Worm (Caenorhabditis elegans) whole organism, L1 larva: ENCODE measurements around the gene nlp-47.

Source experiments
- C16A3.4 ChIP-seq: fragments of 150-350 bp; optimal IDR thresholded peaks from 2 replicates; lab custom pipeline; 2014; ENCODE audit warnings: missing biosample characterization, missing genetic modification characterization
- C34B4.2 ChIP-seq: sonication (generic microtip); optimal IDR thresholded peaks from 2 replicates; lab custom pipeline; 2017; ENCODE audit warnings: mild to moderate bottlenecking, missing genetic modification characterization, missing compliant biosample characterization
- F16B12.6 ChIP-seq: fragments of 150-350 bp; optimal IDR thresholded peaks from 2 replicates; lab custom pipeline; 2014; ENCODE audit warnings: missing biosample characterization, missing genetic modification characterization
- Y116A8C.19 ChIP-seq: sonication (generic microtip); optimal IDR thresholded peaks from 2 replicates; lab custom pipeline; 2016; ENCODE audit warnings: missing compliant biosample characterization, missing genetic modification characterization, borderline replicate concordance
- blmp-1 ChIP-seq: fragments of 150-350 bp; optimal IDR thresholded peaks from 2 replicates; lab custom pipeline; 2014; ENCODE audit warnings: missing biosample characterization, missing genetic modification characterization
- ces-1 ChIP-seq: fragments of 150-350 bp; optimal IDR thresholded peaks from 2 replicates; lab custom pipeline; 2014; ENCODE audit warnings: missing biosample characterization, missing genetic modification reagents, missing genetic modification characterization
- dpl-1 ChIP-seq, 3 experiments: fragments of 150-350 bp in 2 of 3; sonication (generic microtip) in 1 of 3; optimal IDR thresholded peaks; 2 replicates each; lab custom pipeline; 2014 to 2017; ENCODE audit warnings: missing biosample characterization in 3 of 3, missing genetic modification characterization in 3 of 3, missing genetic modification reagents in 3 of 3
- efl-1 ChIP-seq, 4 experiments: fragments of 150-350 bp; optimal IDR thresholded peaks in 3 of 4; peaks in 1 of 4; 1 replicate in 1 of 4; 2 replicates in 3 of 4; lab custom pipeline; 2014; ENCODE audit warnings: missing biosample characterization in 2 of 4, missing genetic modification characterization in 2 of 4, missing genetic modification reagents in 2 of 4
- egl-13 ChIP-seq: sonication (generic microtip); optimal IDR thresholded peaks from 2 replicates; lab custom pipeline; 2016; ENCODE audit warnings: missing genotype, missing genetic modification reagents, missing genetic modification characterization, missing compliant biosample characterization
- ets-5 ChIP-seq: fragments of 200-800 bp; sonication (Bioruptor generic); IDR thresholded peaks from 2 replicates; pipeline ENCODE4 v1.3.6; 2022; ENCODE audit warnings: missing genetic modification characterization, missing compliant biosample characterization
- fkh-4 ChIP-seq: sonication (generic microtip); optimal IDR thresholded peaks from 2 replicates; lab custom pipeline; 2016; ENCODE audit warnings: missing compliant biosample characterization, missing genetic modification characterization, borderline replicate concordance
- fkh-8 ChIP-seq: sonication (generic microtip); optimal IDR thresholded peaks from 2 replicates; lab custom pipeline; 2016; ENCODE audit warnings: mild to moderate bottlenecking, missing genetic modification characterization, missing compliant biosample characterization
- fos-1 ChIP-seq: fragments of 150-350 bp; optimal IDR thresholded peaks from 2 replicates; lab custom pipeline; 2014; ENCODE audit warnings: missing biosample characterization, missing genetic modification characterization
- grh-1 ChIP-seq: fragments of 200-800 bp; sonication (Bioruptor generic); IDR thresholded peaks from 2 replicates; pipeline ENCODE4 v1.3.6; 2022; ENCODE audit warnings: missing genetic modification reagents, missing genetic modification characterization, missing compliant biosample characterization
- hlh-17 ChIP-seq: fragments of 200-800 bp; sonication (Bioruptor generic); optimal IDR thresholded peaks from 2 replicates; lab custom pipeline; 2018; ENCODE audit warnings: missing genetic modification characterization, mild to moderate bottlenecking, missing compliant biosample characterization, moderate library complexity, borderline replicate concordance
- hlh-4 ChIP-seq: sonication (generic microtip); optimal IDR thresholded peaks from 2 replicates; lab custom pipeline; 2016; ENCODE audit warnings: mild to moderate bottlenecking, missing genetic modification characterization, missing compliant biosample characterization
- lin-14 ChIP-seq: fragments of 200-800 bp; sonication (Bioruptor generic); optimal IDR thresholded peaks from 2 replicates; lab custom pipeline; 2018; ENCODE audit warnings: mild to moderate bottlenecking, missing genetic modification characterization, moderate library complexity, missing compliant biosample characterization
- lin-15B ChIP-seq: fragments of 150-350 bp; sonication (generic microtip); optimal IDR thresholded peaks from 3 replicates; lab custom pipeline; 2014; ENCODE audit warnings: missing biosample characterization, missing genetic modification characterization
- lir-3 ChIP-seq: sonication (generic microtip); optimal IDR thresholded peaks from 2 replicates; lab custom pipeline; 2016; ENCODE audit warnings: mild to moderate bottlenecking, missing genetic modification characterization, moderate library complexity, missing compliant biosample characterization; ENCODE audit not compliant: poor library complexity
- lsy-2 ChIP-seq, 2 experiments: fragments of 150-350 bp; optimal IDR thresholded peaks; 2 replicates each; lab custom pipeline; 2014; ENCODE audit warnings: missing biosample characterization in 2 of 2, missing genetic modification characterization in 2 of 2
- mab-9 ChIP-seq: fragments of 200-800 bp; sonication (Bioruptor generic); IDR thresholded peaks from 2 replicates; pipeline ENCODE4 v1.3.6; 2022; ENCODE audit warnings: missing genetic modification reagents, missing genetic modification characterization, missing compliant biosample characterization
- mdl-1 ChIP-seq, 2 experiments: fragments of 150-350 bp; optimal IDR thresholded peaks; 2 replicates each; lab custom pipeline; 2014 to 2017; ENCODE audit warnings: missing biosample characterization in 2 of 2, missing genetic modification characterization in 2 of 2, inconsistent platforms in 1 of 2
- mep-1 ChIP-seq: fragments of 150-350 bp; optimal IDR thresholded peaks from 2 replicates; lab custom pipeline; 2014; ENCODE audit warnings: missing biosample characterization, missing genetic modification characterization
- nhr-12 ChIP-seq: sonication (generic microtip); optimal IDR thresholded peaks from 2 replicates; lab custom pipeline; 2017; ENCODE audit warnings: missing biosample characterization, missing genetic modification characterization
- nhr-28 ChIP-seq: fragments of 150-350 bp; optimal IDR thresholded peaks from 2 replicates; lab custom pipeline; 2014; ENCODE audit warnings: missing biosample characterization, missing genetic modification characterization
- nhr-47 ChIP-seq: sonication (generic microtip); optimal IDR thresholded peaks from 2 replicates; lab custom pipeline; 2016; ENCODE audit warnings: mild to moderate bottlenecking, missing genetic modification characterization, moderate library complexity, missing compliant biosample characterization
- nhr-71 ChIP-seq: sonication (generic microtip); optimal IDR thresholded peaks from 2 replicates; lab custom pipeline; 2016; ENCODE audit warnings: mild to moderate bottlenecking, missing genetic modification characterization, moderate library complexity, missing compliant biosample characterization
- nhr-84 ChIP-seq: sonication (generic microtip); optimal IDR thresholded peaks from 2 replicates; lab custom pipeline; 2017; ENCODE audit warnings: missing biosample characterization, missing genetic modification characterization
- nhr-85 ChIP-seq: sonication (generic microtip); peaks from one replicate; lab custom pipeline; 2016; ENCODE audit warnings: missing genetic modification characterization, inconsistent platforms, missing compliant biosample characterization
- nhr-90 ChIP-seq: sonication (generic microtip); optimal IDR thresholded peaks from 2 replicates; lab custom pipeline; 2016; ENCODE audit warnings: mild to moderate bottlenecking, missing genetic modification characterization, missing compliant biosample characterization; ENCODE audit not compliant: poor library complexity
- pag-3 ChIP-seq: sonication (generic microtip); optimal IDR thresholded peaks from 2 replicates; lab custom pipeline; 2017; ENCODE audit warnings: missing genetic modification characterization, mild to moderate bottlenecking, missing compliant biosample characterization, antibody characterized with exemption, borderline replicate concordance; ENCODE audit not compliant: insufficient read depth
- pax-3 ChIP-seq: fragments of 200-800 bp; sonication (Bioruptor generic); optimal IDR thresholded peaks from 2 replicates; lab custom pipeline; 2018; ENCODE audit warnings: mild to moderate bottlenecking, missing genetic modification characterization, moderate library complexity, missing compliant biosample characterization
- rnt-1 ChIP-seq: sonication (generic microtip); optimal IDR thresholded peaks from 2 replicates; lab custom pipeline; 2016; ENCODE audit warnings: mild to moderate bottlenecking, missing genetic modification characterization, moderate library complexity, missing compliant biosample characterization
- snu-23 ChIP-seq: sonication (generic microtip); optimal IDR thresholded peaks from 2 replicates; lab custom pipeline; 2016; ENCODE audit warnings: missing genetic modification characterization, missing compliant biosample characterization
- sox-4 ChIP-seq: sonication (generic microtip); optimal IDR thresholded peaks from 2 replicates; lab custom pipeline; 2016; ENCODE audit warnings: missing genetic modification characterization, missing compliant biosample characterization
- sup-37 ChIP-seq: fragments of 200-800 bp; sonication (Bioruptor generic); optimal IDR thresholded peaks from 2 replicates; lab custom pipeline; 2018; ENCODE audit warnings: mild to moderate bottlenecking, missing genetic modification characterization, missing compliant biosample characterization
- swsn-7 ChIP-seq: sonication (generic microtip); optimal IDR thresholded peaks from 2 replicates; lab custom pipeline; 2016; ENCODE audit warnings: missing genetic modification characterization, missing compliant biosample characterization
- tlp-1 ChIP-seq: fragments of 150-350 bp; optimal IDR thresholded peaks from 2 replicates; lab custom pipeline; 2014; ENCODE audit warnings: missing biosample characterization, missing genetic modification characterization
- unc-98 ChIP-seq: fragments of 200-800 bp; sonication (Bioruptor generic); IDR thresholded peaks from 2 replicates; pipeline ENCODE4 v1.3.6; 2022; ENCODE audit warnings: missing genetic modification characterization, missing compliant biosample characterization
- zip-4 ChIP-seq: fragments of 200-800 bp; sonication (Bioruptor generic); optimal IDR thresholded peaks from 2 replicates; lab custom pipeline; 2018; ENCODE audit warnings: mild to moderate bottlenecking, missing genetic modification characterization, moderate library complexity, missing compliant biosample characterization
- ztf-11 ChIP-seq, 2 experiments: sonication (generic microtip); optimal IDR thresholded peaks; 2 replicates each; lab custom pipeline; 2016 to 2017; ENCODE audit warnings: missing genetic modification characterization in 2 of 2, missing biosample characterization in 1 of 2, missing compliant biosample characterization in 1 of 2
- ztf-4 ChIP-seq: fragments of 150-350 bp; optimal IDR thresholded peaks from 2 replicates; lab custom pipeline; 2014; ENCODE audit warnings: missing biosample characterization, missing genetic modification characterization

nlp-47 gene

DNA sequence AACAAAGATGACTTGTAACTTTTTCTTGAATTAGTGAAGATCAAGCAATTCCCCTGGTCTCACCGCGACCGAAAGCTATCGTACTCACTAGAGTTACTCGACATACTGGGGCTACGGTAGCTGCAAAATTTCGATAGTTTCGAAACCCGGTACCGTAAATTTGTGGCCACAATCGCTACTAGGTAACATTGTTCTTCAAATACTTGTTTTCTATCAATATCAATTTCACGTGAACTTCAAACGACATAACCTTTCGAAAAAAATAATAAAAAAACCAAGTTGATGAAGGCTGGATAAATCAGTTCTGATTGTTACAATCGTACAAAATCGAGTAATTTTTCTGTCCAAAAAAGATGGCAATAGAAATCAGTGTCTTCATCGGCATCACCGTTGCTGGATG lies 18.1 kb upstream of the nlp-47 start, which contains the start of gene F36H12.3:
F36H12.3 (plus strand) TSS at position 301 of the 400 bp plus-strand sequence.
- TF ChIP-seq ces-1 = no peak
- no peak for TF ChIP-seq hlh-4 (tag; lab: Kevin White, UChicago)
- no peak for TF ChIP-seq nhr-71 (tag; lab: Kevin White, UChicago)
- TF ChIP-seq zip-4 (GFP tag; lab: Kevin White, UChicago) = no peak
- TF ChIP-seq grh-1 (GFP tag; lab: Robert Waterston, UW) = no peak
- TF ChIP-seq nhr-47 (tag; lab: Kevin White, UChicago) = no peak
- no peak for TF ChIP-seq unc-98 (GFP tag; lab: Robert Waterston, UW)
- TF ChIP-seq dpl-1 (GFP tag; optimal IDR thresholded peaks at IDR 0.05; lab: Kevin White, UChicago) = no peak
- no peak for TF ChIP-seq fos-1 (tag; lab: Kevin White, UChicago)
- TF ChIP-seq fkh-4 (tag; lab: Kevin White, UChicago) = no peak
- no peak for TF ChIP-seq F16B12.6 (tag; lab: Kevin White, UChicago)
- no peak for TF ChIP-seq ztf-4 (tag; lab: Kevin White, UChicago)
- TF ChIP-seq blmp-1 (tag; lab: Kevin White, UChicago) = no peak
- TF ChIP-seq Y116A8C.19 (tag; lab: Kevin White, UChicago) = no peak
- TF ChIP-seq, all 84 proteins: peak for 0

DNA sequence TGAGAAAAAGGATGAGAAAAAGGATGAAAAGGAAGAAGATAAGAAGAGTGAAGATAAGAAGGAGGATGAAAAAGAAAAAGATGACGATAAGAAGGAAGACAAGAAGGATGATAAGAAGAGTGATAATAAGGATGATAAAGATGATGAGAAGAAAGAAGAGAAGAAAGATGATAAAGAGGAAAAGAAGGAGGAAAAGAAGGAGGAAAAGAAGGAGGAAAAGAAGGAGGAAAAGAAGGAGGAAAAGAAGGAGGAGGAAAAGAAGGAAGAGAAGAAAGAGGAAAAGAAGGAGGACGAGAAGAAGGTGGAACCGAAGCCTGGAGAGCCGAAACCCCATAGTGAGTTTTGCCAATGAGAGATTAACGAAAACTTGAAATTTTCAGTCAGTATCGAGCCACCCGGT lies 17.3 kb upstream of the nlp-47 start:
- TF ChIP-seq nhr-12 (tag; lab: Kevin White, UChicago) (no peak), C34B4.2 (no peak), lin-14 (GFP tag; lab: Kevin White, UChicago) (no peak), dpl-1 (GFP tag; optimal IDR thresholded peaks at IDR 0.05; lab: Kevin White, UChicago) (no peak), sup-37 (no peak), ces-1 (no peak), hlh-17 (no peak), efl-1 (optimal IDR thresholded peaks at IDR 0.05; lab: Kevin White, UChicago) (no peak), efl-1 (GFP tag; optimal IDR thresholded peaks at IDR 0.05 in 1 of 2; lab: Kevin White, UChicago) (no peak), tlp-1 (tag; lab: Kevin White, UChicago) (no peak), lin-15B (tag; lab: Kevin White, UChicago) (no peak), mep-1 (tag; lab: Kevin White, UChicago) (no peak), lsy-2 (tag; optimal IDR thresholded peaks at IDR 0.05; lab: Kevin White, UChicago) (no peak), egl-13 (tag; lab: Kevin White, UChicago) (no peak), Y116A8C.19 (tag; lab: Kevin White, UChicago) (no peak)

DNA sequence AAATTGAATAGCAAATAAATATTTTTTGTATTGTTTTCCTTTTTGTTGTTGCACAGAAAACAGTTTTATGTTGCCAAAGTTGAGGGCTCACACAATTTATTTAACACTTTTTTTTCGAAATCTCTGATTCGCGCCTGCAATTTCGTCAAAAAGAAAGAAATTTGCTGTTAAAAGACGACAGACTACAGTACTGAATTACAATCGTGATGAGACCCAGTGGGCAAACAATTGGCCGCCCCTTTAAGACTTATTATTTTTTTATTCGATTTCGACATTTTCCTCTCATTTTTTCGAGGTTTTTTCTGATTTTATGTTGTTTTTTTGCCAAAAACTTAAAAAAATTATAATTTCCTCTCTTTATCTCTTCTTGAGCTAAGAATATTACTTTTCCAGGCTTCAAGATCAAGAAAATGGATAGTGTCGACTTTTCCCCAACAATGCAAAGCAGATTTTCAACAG lies 16.5 kb upstream of the nlp-47 start, which contains the start of gene slfl-4:
slfl-4 (plus strand) TSS at position 409 of the 459 bp plus-strand sequence.
- no peak for TF ChIP-seq lsy-2 (tag; optimal IDR thresholded peaks at IDR 0.05; lab: Kevin White, UChicago)
- no peak for TF ChIP-seq ztf-11 (tag; optimal IDR thresholded peaks at IDR 0.05; lab: Kevin White, UChicago)
- no peak for TF ChIP-seq ets-5 (GFP tag; lab: Robert Waterston, UW)
- TF ChIP-seq, all 84 proteins: peak for 0

DNA sequence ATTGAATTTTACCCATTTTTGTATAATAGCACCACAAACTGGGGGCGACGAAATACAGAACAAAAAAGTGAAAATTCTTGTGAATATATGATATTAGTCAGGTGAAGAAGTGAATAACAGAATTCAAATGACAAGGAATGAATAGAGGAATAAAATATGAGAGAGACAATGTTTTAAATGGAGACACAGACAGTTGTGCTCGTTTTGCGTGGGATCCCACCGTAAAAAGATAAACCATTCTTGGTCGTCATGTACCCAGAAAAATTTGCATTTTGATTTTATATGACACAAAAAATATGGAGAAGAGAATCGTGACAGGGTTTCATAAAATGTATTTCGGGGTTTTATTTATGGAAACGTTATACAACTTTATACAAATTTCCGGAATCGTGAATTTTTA lies 12.9 kb upstream of the nlp-47 start, which contains the start of gene F36H12.17:
F36H12.17 (minus strand) TSS at position 101 of the 400 bp plus-strand sequence.
- TF ChIP-seq nhr-90 (tag; lab: Kevin White, UChicago) (no peak), rnt-1 (tag; lab: Kevin White, UChicago) (no peak), zip-4 (GFP tag; lab: Kevin White, UChicago) (no peak), pag-3 (tag; lab: Kevin White, UChicago) (no peak), mab-9 (GFP tag; lab: Robert Waterston, UW) (no peak)

DNA sequence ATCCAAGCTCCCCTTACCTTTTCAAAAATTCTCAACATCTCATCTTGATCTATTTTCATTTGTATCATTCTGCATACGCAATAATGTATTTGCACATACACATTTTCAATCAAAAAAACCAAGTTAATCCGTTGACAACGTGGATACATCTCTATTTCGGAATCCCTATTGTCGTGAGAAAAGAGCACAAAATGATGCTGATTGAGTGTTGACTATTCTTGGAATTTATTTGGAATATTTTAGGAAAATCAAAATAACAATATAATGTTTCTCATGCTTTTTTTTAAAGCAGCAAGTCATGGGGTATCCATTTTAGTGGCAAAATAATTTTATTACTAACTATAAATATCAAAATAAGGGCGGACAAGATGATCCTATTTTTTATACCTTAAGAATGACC lies 9.2 kb upstream of the nlp-47 start:
- no peak for TF ChIP-seq nhr-85
- no peak for TF ChIP-seq swsn-7 (tag; lab: Kevin White, UChicago)
- TF ChIP-seq sox-4 (tag; lab: Kevin White, UChicago) = peak; percentile 2
- TF ChIP-seq nhr-12 (tag; lab: Kevin White, UChicago) = no peak
- TF ChIP-seq F16B12.6 (tag; lab: Kevin White, UChicago) = no peak
- TF ChIP-seq pax-3 (tag; lab: Kevin White, UChicago) = peak; percentile 52
- TF ChIP-seq fos-1 (tag; lab: Kevin White, UChicago) = no peak
- no peak for TF ChIP-seq nhr-84 (tag; lab: Kevin White, UChicago)
- TF ChIP-seq fkh-8 (tag; lab: Kevin White, UChicago) = peak; percentile 58
- TF ChIP-seq mdl-1 (tag; optimal IDR thresholded peaks at IDR 0.05; lab: Kevin White, UChicago) = no peak
- TF ChIP-seq hlh-17 = no peak
- TF ChIP-seq efl-1 (optimal IDR thresholded peaks at IDR 0.05; lab: Kevin White, UChicago) = no peak
- TF ChIP-seq efl-1 (GFP tag; optimal IDR thresholded peaks at IDR 0.05 in 1 of 2; lab: Kevin White, UChicago) = no peak
- TF ChIP-seq lir-3 (tag; lab: Kevin White, UChicago) = no peak
- TF ChIP-seq snu-23 (GFP tag; lab: Kevin White, UChicago) = no peak
- no peak for TF ChIP-seq lin-15B (tag; lab: Kevin White, UChicago)
- no peak for TF ChIP-seq nhr-28 (tag; lab: Kevin White, UChicago)
- TF ChIP-seq tlp-1 (tag; lab: Kevin White, UChicago) = no peak
- TF ChIP-seq C16A3.4 (tag; lab: Kevin White, UChicago) = no peak
